Fruit fly (Drosophila melanogaster) ovary, adult (tissue): ENCODE measurements around the gene CG12541.

Experiments
- CG17801 ChIP-seq: fragments of 200-800 bp; optimal IDR thresholded peaks from 2 replicates; lab custom pipeline; 2019; ENCODE audit warnings: missing biosample characterization, mild to moderate bottlenecking, missing genetic modification characterization, moderate library complexity; ENCODE audit not compliant: partially characterized antibody

Gene CG12541

dm6 chrX:6996130-6996529 is 69.7 kb downstream of the CG12541 start:
- TF ChIP-seq CG17801 (GFP tag; lab: Kevin White, UChicago), result no peak

dm6 chrX:6995258-6995657 is 70.6 kb downstream of the CG12541 start:
- no peak for TF ChIP-seq CG17801 (GFP tag; lab: Kevin White, UChicago)

DNA sequence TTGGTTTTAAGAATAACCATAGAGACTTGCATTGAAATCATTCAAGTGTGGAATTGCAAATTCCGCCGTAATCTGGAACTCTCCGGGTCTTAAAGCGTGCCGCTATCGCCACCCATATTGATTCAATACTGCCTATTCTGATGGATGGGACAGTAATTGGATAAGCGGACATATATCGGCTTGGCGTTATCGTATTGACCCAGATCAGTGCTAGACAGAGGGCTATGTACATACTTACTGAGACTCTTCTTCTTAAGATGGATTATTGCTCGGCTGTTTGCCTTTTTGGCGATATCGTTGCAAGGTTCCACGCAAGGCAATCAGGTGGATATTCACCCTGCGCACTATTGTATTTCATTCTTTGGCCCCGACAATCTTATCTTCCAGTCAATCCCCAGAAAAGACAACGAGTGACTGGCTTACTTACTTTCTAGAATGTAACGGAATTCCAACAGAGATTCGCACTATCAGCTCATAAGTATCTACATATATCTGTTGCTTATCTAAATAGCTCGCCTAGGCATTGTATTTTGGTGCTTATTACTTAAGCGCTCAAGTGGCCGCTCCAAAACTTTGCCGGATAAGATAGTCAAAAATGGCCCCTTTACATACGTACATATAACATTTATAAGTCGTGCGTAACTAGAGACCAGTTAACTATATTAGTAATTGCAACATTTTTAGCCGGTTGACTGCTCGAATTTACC is 71.2 kb downstream of the CG12541 start:
- TF ChIP-seq CG17801 (GFP tag; lab: Kevin White, UChicago), result no peak

DNA sequence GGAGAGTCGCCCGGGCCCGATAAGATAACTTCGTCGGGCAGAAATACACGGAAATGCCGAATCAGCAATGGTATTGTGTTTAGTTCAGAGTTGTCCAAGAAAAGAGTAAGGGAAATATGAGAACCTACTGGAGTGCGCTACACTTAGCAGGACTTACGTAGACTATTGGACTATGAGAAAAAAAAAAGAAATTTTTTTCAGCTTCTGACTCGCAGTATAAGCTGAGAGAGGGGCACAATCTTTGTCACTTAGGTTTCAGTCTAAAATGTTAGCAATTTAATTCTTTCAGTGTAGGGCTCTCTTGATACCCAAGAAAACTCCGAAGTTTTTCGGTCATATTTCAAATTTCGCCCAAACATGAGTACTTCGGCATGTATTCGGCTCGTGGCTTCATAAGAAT is 72.1 kb downstream of the CG12541 start:
- TF ChIP-seq CG17801 (GFP tag; lab: Kevin White, UChicago), result peak; percentile 35

DNA sequence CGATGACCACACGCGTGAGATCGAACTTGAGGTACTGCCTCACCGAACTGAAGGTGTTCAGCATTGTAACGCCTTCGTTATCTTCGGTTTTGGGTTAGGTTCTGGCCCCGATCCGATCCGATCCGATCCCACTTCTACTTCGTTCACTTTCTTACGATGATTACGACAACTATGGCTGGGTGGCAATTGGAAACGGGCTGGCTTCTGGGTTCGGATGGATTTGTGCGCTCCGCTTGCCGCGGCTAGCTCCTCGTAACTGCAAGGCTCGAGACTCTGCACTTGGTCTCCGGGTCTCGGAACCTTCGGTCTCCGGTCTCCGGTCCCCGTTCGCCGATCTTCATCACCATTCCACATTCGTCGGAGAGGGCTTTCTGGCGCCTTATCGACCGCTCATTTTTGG is 72.5 kb downstream of the CG12541 start, which contains the start of gene Inx7:
TSS of gene Inx7 (minus strand) at position 263 of the 400 bp plus-strand sequence.
- TF ChIP-seq CG17801 (GFP tag; lab: Kevin White, UChicago), result no peak

dm6 chrX:6991286-6991685 is 74.6 kb downstream of the CG12541 start, which contains the start of gene ogre:
TSS of gene ogre (minus strand) at chrX:6991318.
- no peak for TF ChIP-seq CG17801 (GFP tag; lab: Kevin White, UChicago)

DNA sequence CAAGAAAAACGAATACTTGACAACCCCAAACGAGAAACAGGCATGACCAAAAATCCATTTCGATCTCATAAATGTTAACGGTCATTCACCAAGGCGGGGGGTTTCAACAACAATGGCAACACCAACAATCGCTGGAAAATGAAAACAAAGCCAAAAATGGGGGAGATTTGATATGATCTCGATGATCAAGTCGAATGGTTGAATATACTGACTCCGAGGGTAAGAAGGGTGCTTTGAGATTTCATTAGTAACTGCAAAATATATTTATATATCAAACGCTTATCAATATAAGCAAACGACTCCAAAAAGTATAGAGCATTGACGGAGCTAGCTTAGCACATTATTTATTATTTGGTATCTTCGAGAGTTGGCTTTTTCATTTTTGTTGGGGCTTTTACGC is 75.7 kb downstream of the CG12541 start:
- TF ChIP-seq CG17801 (GFP tag; lab: Kevin White, UChicago), result no peak

dm6 chrX:6988632-6989338 is 77.1 kb downstream of the CG12541 start:
- no peak for TF ChIP-seq CG17801 (GFP tag; lab: Kevin White, UChicago)

dm6 chrX:6988082-6988481 is 77.8 kb downstream of the CG12541 start:
- TF ChIP-seq CG17801 (GFP tag; lab: Kevin White, UChicago), result no peak

- no peak for TF ChIP-seq CG17801 (GFP tag; lab: Kevin White, UChicago)
Observed at dm6 chrX:6987091-6987490, 78.8 kb downstream of the CG12541 start.

- TF ChIP-seq CG17801 (GFP tag; lab: Kevin White, UChicago), result peak; percentile 11
Observed at dm6 chrX:6985980-6986827, 79.6 kb downstream of the CG12541 start, which contains the start of gene bou. TSS of gene bou (plus strand) at chrX:6986486.

dm6 chrX:6985182-6985851 is 80.5 kb downstream of the CG12541 start:
- peak; percentile 89 for TF ChIP-seq CG17801 (GFP tag; lab: Kevin White, UChicago)

dm6 chrX:6983500-6984320 is 82.1 kb downstream of the CG12541 start:
- no peak for TF ChIP-seq CG17801 (GFP tag; lab: Kevin White, UChicago)
